Worm (Caenorhabditis elegans) whole organism, mixed stage, embryonic: ENCODE data around the gene Y50D4C.6.

Experiments used
- M03D4.4 ChIP-seq: sonication (generic microtip); optimal IDR thresholded peaks from 2 replicates; lab custom pipeline; 2017; ENCODE audit warnings: mild to moderate bottlenecking, missing genetic modification characterization, missing compliant biosample characterization
- bed-3 ChIP-seq: fragments of 200-800 bp; sonication (Bioruptor generic); optimal IDR thresholded peaks from 3 replicates; lab custom pipeline; 2018; ENCODE audit warnings: mild to moderate bottlenecking, missing genetic modification characterization, moderate library complexity, missing compliant biosample characterization
- blmp-1 ChIP-seq: fragments of 150-350 bp; optimal IDR thresholded peaks from 2 replicates; lab custom pipeline; 2014; ENCODE audit warnings: missing biosample characterization, missing genetic modification characterization
- ceh-43 ChIP-seq: fragments of 200-800 bp; sonication (Bioruptor generic); optimal IDR thresholded peaks from 2 replicates; lab custom pipeline; 2018; ENCODE audit warnings: mild to moderate bottlenecking, missing genetic modification characterization, moderate library complexity, missing compliant biosample characterization
- ceh-83 ChIP-seq: fragments of 200-800 bp; sonication (Bioruptor generic); optimal IDR thresholded peaks from 2 replicates; lab custom pipeline; 2018; ENCODE audit warnings: mild to moderate bottlenecking, missing genetic modification characterization, missing compliant biosample characterization
- ces-1 ChIP-seq: fragments of 150-350 bp; optimal IDR thresholded peaks from 2 replicates; lab custom pipeline; 2014; ENCODE audit warnings: missing biosample characterization, missing genetic modification reagents, missing genetic modification characterization
- cnd-1 ChIP-seq: fragments of 200-800 bp; sonication (Bioruptor generic); optimal IDR thresholded peaks from 2 replicates; lab custom pipeline; 2018; ENCODE audit warnings: mild to moderate bottlenecking, missing genetic modification characterization, missing compliant biosample characterization
- drap-1 ChIP-seq: fragments of 200-800 bp; sonication (Bioruptor generic); optimal IDR thresholded peaks from 3 replicates; lab custom pipeline; 2018; ENCODE audit warnings: mild to moderate bottlenecking, missing genetic modification characterization, missing compliant biosample characterization
- flh-1 ChIP-seq: fragments of 200-800 bp; sonication (Bioruptor generic); optimal IDR thresholded peaks from 2 replicates; lab custom pipeline; 2018; ENCODE audit warnings: mild to moderate bottlenecking, missing genetic modification characterization, moderate library complexity, missing compliant biosample characterization
- ham-2 ChIP-seq: fragments of 200-800 bp; sonication (Bioruptor generic); optimal IDR thresholded peaks from 2 replicates; lab custom pipeline; 2018; ENCODE audit warnings: mild to moderate bottlenecking, missing genetic modification characterization, missing compliant biosample characterization
- lin-13 ChIP-seq: fragments of 150-350 bp; optimal IDR thresholded peaks from 2 replicates; lab custom pipeline; 2014; ENCODE audit warnings: missing biosample characterization, missing genetic modification characterization
- lin-32 ChIP-seq: fragments of 200-800 bp; sonication (Bioruptor generic); optimal IDR thresholded peaks from 2 replicates; lab custom pipeline; 2018; ENCODE audit warnings: mild to moderate bottlenecking, missing genetic modification characterization, missing compliant biosample characterization
- lsy-2 ChIP-seq: fragments of 150-350 bp; optimal IDR thresholded peaks from 2 replicates; lab custom pipeline; 2014; ENCODE audit warnings: missing biosample characterization, missing genetic modification characterization
- mab-5 ChIP-seq: fragments of 150-350 bp; optimal IDR thresholded peaks from 2 replicates; lab custom pipeline; 2014; ENCODE audit warnings: missing biosample characterization, missing genetic modification characterization
- mep-1 ChIP-seq: fragments of 150-350 bp; optimal IDR thresholded peaks from 2 replicates; lab custom pipeline; 2017; ENCODE audit warnings: missing biosample characterization, missing genetic modification reagents, missing genetic modification characterization, inconsistent platforms
- mls-2 ChIP-seq: sonication (generic microtip); optimal IDR thresholded peaks from 2 replicates; lab custom pipeline; 2016; ENCODE audit warnings: mild to moderate bottlenecking, missing genetic modification characterization, moderate library complexity, missing compliant biosample characterization
- nhr-12 ChIP-seq: fragments of 150-350 bp; optimal IDR thresholded peaks from 2 replicates; lab custom pipeline; 2014; ENCODE audit warnings: missing biosample characterization, missing genetic modification characterization
- nhr-2 ChIP-seq: fragments of 150-350 bp; optimal IDR thresholded peaks from 2 replicates; lab custom pipeline; 2014; ENCODE audit warnings: missing biosample characterization, missing genetic modification characterization
- nhr-237 ChIP-seq: fragments of 150-350 bp; optimal IDR thresholded peaks from 2 replicates; lab custom pipeline; 2014; ENCODE audit warnings: missing biosample characterization, missing genetic modification characterization
- nhr-76 ChIP-seq: sonication (generic microtip); optimal IDR thresholded peaks from 2 replicates; lab custom pipeline; 2017; ENCODE audit warnings: missing biosample characterization, missing genetic modification characterization
- pha-4 ChIP-seq: fragments of 150-350 bp; optimal IDR thresholded peaks from 2 replicates; lab custom pipeline; 2018; ENCODE audit warnings: missing biosample characterization, missing genetic modification reagents, missing genetic modification characterization
- snpc-4 ChIP-seq: fragments of 150-350 bp; optimal IDR thresholded peaks from 2 replicates; lab custom pipeline; 2014; ENCODE audit warnings: missing biosample characterization, missing genetic modification characterization
- sptf-1 ChIP-seq: sonication (generic microtip); optimal IDR thresholded peaks from 2 replicates; lab custom pipeline; 2017; ENCODE audit warnings: mild to moderate bottlenecking, missing genetic modification characterization, moderate library complexity, missing compliant biosample characterization
- tbx-8 ChIP-seq: fragments of 200-800 bp; sonication (Bioruptor generic); optimal IDR thresholded peaks from 2 replicates; lab custom pipeline; 2018; ENCODE audit warnings: mild to moderate bottlenecking, missing genetic modification characterization, moderate library complexity, missing compliant biosample characterization
- unc-120 ChIP-seq: sonication (generic microtip); optimal IDR thresholded peaks from 2 replicates; lab custom pipeline; 2017; ENCODE audit warnings: missing genetic modification characterization, missing compliant biosample characterization; ENCODE audit not compliant: poor library complexity, severe bottlenecking
- unc-39 ChIP-seq: fragments of 150-350 bp; optimal IDR thresholded peaks from 2 replicates; lab custom pipeline; 2014; ENCODE audit warnings: missing biosample characterization, missing genetic modification characterization
- unc-62 ChIP-seq: fragments of 150-350 bp; optimal IDR thresholded peaks from 2 replicates; lab custom pipeline; 2014; ENCODE audit warnings: missing biosample characterization, missing genetic modification reagents, missing genetic modification characterization
- zip-8 ChIP-seq: fragments of 150-350 bp; optimal IDR thresholded peaks from 2 replicates; lab custom pipeline; 2014; ENCODE audit warnings: missing biosample characterization, missing genetic modification characterization
- ztf-11 ChIP-seq: fragments of 150-350 bp; optimal IDR thresholded peaks from 2 replicates; lab custom pipeline; 2014; ENCODE audit warnings: missing biosample characterization, missing genetic modification characterization

The Y50D4C.6 gene

DNA sequence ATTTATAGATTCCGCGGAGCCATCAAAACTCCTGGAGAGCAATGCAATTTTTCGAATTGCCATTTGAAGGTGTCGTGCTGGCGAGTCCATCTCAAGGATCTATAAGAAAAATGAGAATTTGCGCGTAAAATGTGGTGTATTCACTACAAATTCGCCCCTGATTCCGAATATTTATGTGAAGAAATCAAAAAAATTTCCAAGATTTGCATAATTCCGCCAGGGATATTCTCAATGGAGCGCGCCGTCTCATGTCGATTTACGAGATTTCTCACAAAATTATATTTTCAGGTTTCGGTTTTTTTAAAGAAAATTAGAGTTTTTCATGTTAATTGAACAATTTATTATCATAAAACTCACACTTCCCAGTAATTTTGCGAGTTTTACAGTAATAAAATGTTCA lies at the start of gene Y50D4C.6:
Y50D4C.6 (minus strand) TSS at position 101 of the 400 bp plus-strand sequence.
- no peak for TF ChIP-seq mep-1 (tag; lab: Kevin White, UChicago)
- TF ChIP-seq mls-2 (tag; lab: Kevin White, UChicago) = no peak
- TF ChIP-seq mab-5 (tag; lab: Kevin White, UChicago) = no peak
- no peak for TF ChIP-seq lin-13 (tag; lab: Kevin White, UChicago)
- TF ChIP-seq ces-1 = no peak
- no peak for TF ChIP-seq snpc-4 (tag; lab: Kevin White, UChicago)
- no peak for TF ChIP-seq zip-8 (tag; lab: Kevin White, UChicago)
- TF ChIP-seq M03D4.4 (tag; lab: Kevin White, UChicago) = no peak

- TF ChIP-seq nhr-12 (tag; lab: Kevin White, UChicago) = no peak
- no peak for TF ChIP-seq sptf-1 (tag; lab: Kevin White, UChicago)
- no peak for TF ChIP-seq unc-62 (GFP tag; lab: Kevin White, UChicago)
- no peak for TF ChIP-seq mls-2 (tag; lab: Kevin White, UChicago)
- no peak for TF ChIP-seq mep-1 (tag; lab: Kevin White, UChicago)
- TF ChIP-seq lsy-2 = no peak
- no peak for TF ChIP-seq tbx-8 (GFP tag; lab: Kevin White, UChicago)
- TF ChIP-seq M03D4.4 (tag; lab: Kevin White, UChicago) = no peak
- no peak for TF ChIP-seq ceh-43 (GFP tag; lab: Kevin White, UChicago)
- TF ChIP-seq ztf-11 (tag; lab: Kevin White, UChicago) = no peak
- no peak for TF ChIP-seq pha-4 (tag; lab: Kevin White, UChicago)
- TF ChIP-seq ces-1 = no peak
- TF ChIP-seq lin-32 (GFP tag; lab: Kevin White, UChicago) = no peak
- no peak for TF ChIP-seq bed-3 (GFP tag; lab: Kevin White, UChicago)
- TF ChIP-seq, all 35 proteins: peak for 0
These were observed 46.0 kb upstream of the Y50D4C.6 start for ce11 chrV:995635-996034.

- TF ChIP-seq pha-4 (tag; lab: Kevin White, UChicago) = no peak
- no peak for TF ChIP-seq flh-1 (GFP tag; lab: Kevin White, UChicago)
- TF ChIP-seq mls-2 (tag; lab: Kevin White, UChicago) = no peak
- no peak for TF ChIP-seq nhr-76 (tag; lab: Kevin White, UChicago)
These were observed 40.6 kb upstream of the Y50D4C.6 start for ce11 chrV:990300-990699.

DNA sequence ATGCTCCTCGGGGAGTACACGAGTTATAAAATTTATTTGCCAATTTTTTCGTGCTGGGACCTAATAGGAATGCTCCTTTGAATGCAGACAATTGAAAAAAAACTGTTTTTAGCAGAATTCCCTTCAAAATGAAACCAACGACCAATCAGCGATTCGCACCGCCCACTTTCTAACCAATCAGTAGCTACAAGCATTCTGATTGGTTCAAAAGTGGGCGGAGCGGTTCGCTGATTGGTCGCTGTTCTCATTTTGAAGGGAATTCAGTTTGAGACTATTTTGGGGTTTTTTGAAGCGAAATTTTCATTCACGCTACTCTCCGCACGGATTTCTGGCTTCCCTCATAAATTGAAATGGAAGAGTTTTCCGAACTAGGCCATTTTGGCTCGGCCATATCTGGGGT lies 33.5 kb upstream of the Y50D4C.6 start:
- TF ChIP-seq blmp-1 (tag; lab: Kevin White, UChicago) (no peak), drap-1 (GFP tag; lab: Kevin White, UChicago) (no peak), ces-1 (no peak), tbx-8 (GFP tag; lab: Kevin White, UChicago) (no peak), pha-4 (tag; lab: Kevin White, UChicago) (no peak), nhr-12 (tag; lab: Kevin White, UChicago) (no peak), nhr-237 (tag; lab: Kevin White, UChicago) (no peak), unc-39 (no peak), cnd-1 (tag; lab: Kevin White, UChicago) (no peak), ceh-83 (GFP tag; lab: Kevin White, UChicago) (no peak), zip-8 (tag; lab: Kevin White, UChicago) (no peak)
- TF ChIP-seq, all 35 proteins: peak for 0

- TF ChIP-seq lin-32 (GFP tag; lab: Kevin White, UChicago) (no peak), lin-13 (tag; lab: Kevin White, UChicago) (no peak), ham-2 (GFP tag; lab: Kevin White, UChicago) (no peak), ces-1 (no peak), unc-62 (GFP tag; lab: Kevin White, UChicago) (no peak), drap-1 (GFP tag; lab: Kevin White, UChicago) (no peak), unc-120 (tag; lab: Kevin White, UChicago) (no peak), nhr-2 (tag; lab: Kevin White, UChicago) (no peak), M03D4.4 (tag; lab: Kevin White, UChicago) (no peak), snpc-4 (tag; lab: Kevin White, UChicago) (no peak), lsy-2 (no peak), ceh-43 (GFP tag; lab: Kevin White, UChicago) (no peak)
These were observed 32.7 kb upstream of the Y50D4C.6 start, which contains the start of the genes Y50D4C.12 and unc-34 for ce11 chrV:982281-982756. Y50D4C.12 (plus strand) TSS chrV:982581. unc-34 (plus strand) TSS chrV:982706.
